Fruit fly (Drosophila melanogaster) whole organism, prepupa: Measurements from ENCODE around the gene CG14013.

Experiments used
- CG16779 ChIP-seq: fragments of 200-800 bp; sonication (Bioruptor generic); optimal IDR thresholded peaks from 3 replicates; lab custom pipeline; 2017; ENCODE audit warnings: missing biosample characterization, mild to moderate bottlenecking, missing genetic modification characterization
- CG31627 ChIP-seq: fragments of 200-800 bp; sonication (Bioruptor generic); optimal IDR thresholded peaks from 3 replicates; lab custom pipeline; 2016; ENCODE audit warnings: missing biosample characterization, missing genetic modification characterization
- CG6163 ChIP-seq: fragments of 200-800 bp; sonication (Bioruptor generic); IDR thresholded peaks from 3 replicates; pipeline ENCODE4 v1.3.6; 2022; ENCODE audit warnings: missing biosample characterization, missing genetic modification characterization
- Eip93F ChIP-seq: fragments of 200-800 bp; sonication (Bioruptor generic); optimal IDR thresholded peaks from 2 replicates; lab custom pipeline; 2016; ENCODE audit warnings: missing biosample characterization, mild to moderate bottlenecking, missing genetic modification characterization
- Hr38 ChIP-seq: sonication (Bioruptor generic); optimal IDR thresholded peaks from 2 replicates; lab custom pipeline; 2016; ENCODE audit warnings: missing biosample characterization, missing genetic modification characterization
- Lpt ChIP-seq: fragments of 200-800 bp; sonication (Bioruptor generic); optimal IDR thresholded peaks from 3 replicates; lab custom pipeline; 2016; ENCODE audit warnings: missing biosample characterization, missing genetic modification characterization
- Sox14 ChIP-seq: fragments of 200-800 bp; sonication (Bioruptor generic); optimal IDR thresholded peaks from 3 replicates; lab custom pipeline; 2016; ENCODE audit warnings: missing biosample characterization, missing genetic modification characterization
- achi ChIP-seq: fragments of 200-800 bp; sonication (Bioruptor generic); optimal IDR thresholded peaks from 3 replicates; lab custom pipeline; 2016; ENCODE audit warnings: missing biosample characterization, missing genetic modification characterization
- pdm3 ChIP-seq: fragments of 200-800 bp; sonication (Bioruptor generic); optimal IDR thresholded peaks from 3 replicates; lab custom pipeline; 2016; ENCODE audit warnings: missing biosample characterization, missing genetic modification characterization
- salr ChIP-seq, 2 experiments: fragments of 200-800 bp; sonication (Bioruptor generic); optimal IDR thresholded peaks; 3 replicates each; lab custom pipeline; 2016 to 2018; ENCODE audit warnings: missing biosample characterization in 2 of 2, missing genetic modification characterization in 2 of 2, mild to moderate bottlenecking in 1 of 2
- vri ChIP-seq: fragments of 200-800 bp; sonication (Bioruptor generic); optimal IDR thresholded peaks from 3 replicates; lab custom pipeline; 2016; ENCODE audit warnings: missing biosample characterization, mild to moderate bottlenecking, missing genetic modification characterization

DNA sequence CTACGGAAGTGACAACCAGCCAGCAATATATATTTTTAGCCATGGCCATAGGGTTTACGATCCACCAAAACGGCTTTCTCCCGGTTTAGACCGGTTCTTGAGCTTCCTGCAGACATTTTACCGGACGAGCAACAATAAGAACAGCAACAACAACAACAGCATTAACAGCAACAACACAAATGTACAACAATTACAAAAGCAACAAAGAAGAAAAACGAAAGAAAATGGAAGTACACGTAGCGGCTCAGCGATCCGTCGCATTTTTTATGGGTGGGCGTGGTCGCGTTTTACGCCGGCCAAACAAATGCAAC is 7.5 kb downstream of the CG14013 start:
- no peak for TF ChIP-seq CG6163
- no peak for TF ChIP-seq pdm3 (GFP tag; lab: Kevin White, UChicago)
- no peak for TF ChIP-seq CG16779 (tag; lab: Kevin White, UChicago)
- TF ChIP-seq CG31627: no peak
- no peak for TF ChIP-seq Eip93F (GFP tag; lab: Kevin White, UChicago)
- TF ChIP-seq Hr38 (GFP tag; lab: Kevin White, UChicago): no peak
- no peak for TF ChIP-seq salr (GFP tag; optimal IDR thresholded peaks at IDR 0.05; lab: Kevin White, UChicago)
- TF ChIP-seq vri (GFP tag; lab: Kevin White, UChicago): no peak
- peak; percentile 45 for TF ChIP-seq Lpt (GFP tag; lab: Kevin White, UChicago)
- no peak for TF ChIP-seq Sox14 (GFP tag; lab: Kevin White, UChicago)
- TF ChIP-seq achi (GFP tag; lab: Kevin White, UChicago): no peak
